Fruit fly (Drosophila melanogaster): ENCODE results near the gene CG2202.

CG2202 gene

dm6 chrX:10822678-10823440 lies 25.7 kb upstream of the CG2202 start (continued):
- TF ChIP-seq gfzf (GFP tag; optimal IDR thresholded peaks at IDR 0.05) (no peak), klu (GFP tag; IDR thresholded peaks at IDR 0.05) (no peak), CG6854 (GFP tag; optimal IDR thresholded peaks at IDR 0.05) (peak; percentile 61), Hmx (GFP tag; optimal IDR thresholded peaks at IDR 0.05) (no peak), CG11560 (tag; IDR thresholded peaks at IDR 0.05) (no peak), HLHmδ (GFP tag; optimal IDR thresholded peaks at IDR 0.05) (no peak), lab (GFP tag; optimal IDR thresholded peaks at IDR 0.05) (peak; percentile 71), fu2 (GFP tag; optimal IDR thresholded peaks at IDR 0.05) (no peak), CG17361 (GFP tag; IDR thresholded peaks at IDR 0.05) (peak; percentile 86), CG1529 (GFP tag; optimal IDR thresholded peaks at IDR 0.05) (peak; percentile 60), CG16779 (GFP tag; IDR thresholded peaks at IDR 0.05) (no peak), nmo (GFP tag; optimal IDR thresholded peaks at IDR 0.05) (peak; percentile 83), CG14050 (GFP tag; IDR thresholded peaks at IDR 0.05) (no peak), ash1 (GFP tag; optimal IDR thresholded peaks at IDR 0.05) (no peak), ttk (GFP tag; IDR thresholded peaks at IDR 0.05) (no peak), CG18619 (GFP tag; optimal IDR thresholded peaks at IDR 0.05) (peak; percentile 54), CG6791 (GFP tag; IDR thresholded peaks at IDR 0.05; ENCODE audit: partially characterized antibody) (no peak), CG10654 (GFP tag; optimal IDR thresholded peaks at IDR 0.05) (peak; percentile 24), CG15601 (tag; optimal IDR thresholded peaks at IDR 0.05) (peak; percentile 62), Sin3A (optimal IDR thresholded peaks at IDR 0.05) (no peak), CG31388 (GFP tag; optimal IDR thresholded peaks at IDR 0.05) (no peak), CG1647 (GFP tag; optimal IDR thresholded peaks at IDR 0.05) (no peak), CG4328 (GFP tag; optimal IDR thresholded peaks at IDR 0.05) (peak; percentile 53), otp (GFP tag; IDR thresholded peaks at IDR 0.05) (no peak), inv (GFP tag; IDR thresholded peaks at IDR 0.05; ENCODE audit: partially characterized antibody) (no peak), pros (GFP tag; optimal IDR thresholded peaks at IDR 0.05) (no peak), slp2 (GFP tag; optimal IDR thresholded peaks at IDR 0.05) (no peak), Dip2 (GFP tag; IDR thresholded peaks at IDR 0.05) (no peak), fd96Cb (tag; optimal IDR thresholded peaks at IDR 0.05) (peak; percentile 85), gcm2 (GFP tag; optimal IDR thresholded peaks at IDR 0.05) (no peak), sens (GFP tag) (peak; percentile 95), CG17186 (GFP tag; optimal IDR thresholded peaks at IDR 0.05) (peak; percentile 11), dati (GFP tag; IDR thresholded peaks at IDR 0.05) (no peak), TFAM (GFP tag; optimal IDR thresholded peaks at IDR 0.05) (no peak), bbx (GFP tag; IDR thresholded peaks at IDR 0.05; ENCODE audit: partially characterized antibody) (no peak), Fer1 (GFP tag; optimal IDR thresholded peaks at IDR 0.05) (peak; percentile 78), CG18599 (GFP tag; optimal IDR thresholded peaks at IDR 0.05) (peak; percentile 86), CG9609 (GFP tag; optimal IDR thresholded peaks at IDR 0.05) (peak; percentile 8), CG12659 (GFP tag; optimal IDR thresholded peaks at IDR 0.05) (peak; percentile 64), CG2889 (GFP tag; IDR thresholded peaks at IDR 0.05) (no peak), odd (GFP tag; optimal IDR thresholded peaks at IDR 0.05) (peak; percentile 47), CG8478 (optimal IDR thresholded peaks at IDR 0.05) (no peak), zen2 (GFP tag; IDR thresholded peaks at IDR 0.05; ENCODE audit: partially characterized antibody) (no peak), oc (tag; optimal IDR thresholded peaks at IDR 0.05) (peak; percentile 53), Tbp (GFP tag; optimal IDR thresholded peaks at IDR 0.05) (no peak), HmgD (GFP tag; optimal IDR thresholded peaks at IDR 0.05) (no peak), croc (GFP tag; conservative IDR thresholded peaks at IDR 0.05) (peak; percentile 68), cad (GFP tag; optimal IDR thresholded peaks at IDR 0.05) (no peak), bigmax (GFP tag; optimal IDR thresholded peaks at IDR 0.05) (no peak), ara (GFP tag; IDR thresholded peaks at IDR 0.05) (peak; percentile 31; the same call in 1 of the 2 replicates), Hey (tag; optimal IDR thresholded peaks at IDR 0.05) (no peak)
